Worm (Caenorhabditis elegans): ENCODE data around the gene Y56A3A.28.

DNA sequence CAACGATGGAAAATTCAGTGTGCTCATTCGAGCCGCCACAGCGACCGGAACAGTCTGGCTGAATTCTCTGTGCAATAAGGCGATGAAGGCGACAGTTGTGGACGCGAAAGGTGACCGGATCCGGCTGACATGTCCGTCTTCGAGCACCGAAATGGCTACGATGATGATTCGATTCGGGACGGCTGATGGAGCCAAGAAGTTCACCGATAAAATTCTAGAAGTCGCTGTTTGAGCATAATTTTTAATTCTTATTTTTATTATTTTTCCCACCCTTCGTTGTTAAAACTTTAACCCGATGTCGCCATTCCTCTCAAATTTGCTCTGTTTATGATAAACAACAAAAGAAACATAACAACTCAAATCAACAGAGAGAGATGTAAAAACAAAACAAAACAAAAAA is 53.6 kb downstream of the Y56A3A.28 start:
- TF ChIP-seq crh-2 (tag; optimal IDR thresholded peaks at IDR 0.05): no peak
- no peak for TF ChIP-seq snpc-4 (tag; optimal IDR thresholded peaks at IDR 0.05)
- no peak for TF ChIP-seq nhr-11 (tag; optimal IDR thresholded peaks at IDR 0.05)
- no peak for TF ChIP-seq F13H6.1 (tag; optimal IDR thresholded peaks at IDR 0.05)
- TF ChIP-seq aly-2 (tag; optimal IDR thresholded peaks at IDR 0.05): no peak
- TF ChIP-seq ceh-82 (tag; optimal IDR thresholded peaks at IDR 0.05): no peak
- TF ChIP-seq nhr-10 (tag; optimal IDR thresholded peaks at IDR 0.05): no peak
